Worm (Caenorhabditis elegans) whole organism, L4/young adult: ENCODE measurements around the gene hmg-1.2.
A peak's percentile ranks its signal among the peaks of the same experiment; 100 is the strongest.

Experiments
- W03F9.2 ChIP-seq: fragments of 150-350 bp; optimal IDR thresholded peaks from 2 replicates; lab custom pipeline; 2014; ENCODE audit warnings: missing biosample characterization, missing genetic modification characterization
- dao-5 ChIP-seq: sonication (generic microtip); optimal IDR thresholded peaks from 2 replicates; lab custom pipeline; 2016; ENCODE audit warnings: missing genotype, missing genetic modification characterization, moderate library complexity, missing compliant biosample characterization
- him-1 ChIP-seq: sonication (generic microtip); optimal IDR thresholded peaks from 2 replicates; lab custom pipeline; 2016; ENCODE audit warnings: missing genotype, missing genetic modification reagents, missing genetic modification characterization, missing compliant biosample characterization

The hmg-1.2 gene

ce11 chrIII:6298131-6298530, 18.0 kb downstream of the hmg-1.2 start, which contains the start of gene F47D12.3:
F47D12.3 (plus strand) TSS chrIII:6298461.
- TF ChIP-seq dao-5 (tag; lab: Kevin White, UChicago): no peak

- TF ChIP-seq him-1 (tag; lab: Kevin White, UChicago) (no peak), dao-5 (tag; lab: Kevin White, UChicago) (no peak), W03F9.2 (tag; lab: Kevin White, UChicago) (no peak)
Observed at ce11 chrIII:6300297-6300696, 20.1 kb downstream of the hmg-1.2 start.

ce11 chrIII:6303114-6303647, 23.0 kb downstream of the hmg-1.2 start, which contains the start of gene F47D12.9:
F47D12.9 (minus strand) TSS chrIII:6303380.
- TF ChIP-seq him-1 (tag; lab: Kevin White, UChicago) (peak; percentile 45), W03F9.2 (tag; lab: Kevin White, UChicago) (no peak)

DNA sequence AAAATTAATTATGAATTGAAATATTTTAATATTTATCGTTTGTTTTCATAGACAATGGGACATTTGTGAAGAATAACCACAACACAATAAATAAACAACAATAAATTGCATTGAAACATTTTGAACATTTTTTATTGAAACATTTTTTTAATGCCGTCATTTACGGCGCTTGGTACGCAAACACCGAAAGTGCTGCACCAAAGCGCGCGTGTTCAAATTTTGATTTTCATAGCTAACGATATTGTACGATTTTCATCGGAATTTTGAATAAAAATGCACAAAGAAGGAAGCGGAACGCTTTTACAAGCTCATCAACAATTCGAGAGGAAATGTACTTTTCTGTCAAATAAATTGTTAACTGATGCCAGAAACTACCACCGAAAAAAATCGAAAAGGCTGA, 23.6 kb downstream of the hmg-1.2 start:
- TF ChIP-seq W03F9.2 (tag; lab: Kevin White, UChicago) (no peak), him-1 (tag; lab: Kevin White, UChicago) (no peak), dao-5 (tag; lab: Kevin White, UChicago) (no peak)

DNA sequence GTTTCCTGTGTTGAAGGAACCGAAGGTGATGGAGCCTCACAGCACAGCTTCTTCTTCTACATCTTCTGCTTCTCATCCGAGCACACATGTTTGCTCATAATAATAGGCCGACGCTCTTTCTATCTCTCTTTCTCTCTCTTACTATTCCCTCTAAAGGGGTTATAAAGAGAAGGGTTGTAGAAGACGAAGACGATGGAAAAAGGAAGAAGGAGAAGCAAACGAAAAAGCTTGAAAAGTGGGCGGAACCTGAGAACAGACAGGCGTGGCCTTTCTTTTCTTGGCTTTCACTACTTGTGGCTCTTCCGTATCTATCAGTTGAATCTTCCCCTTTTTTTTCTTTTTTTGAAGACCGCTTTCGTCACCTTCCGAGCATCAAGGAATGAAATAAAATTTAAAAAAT, 27.7 kb downstream of the hmg-1.2 start:
- no peak for TF ChIP-seq him-1 (tag; lab: Kevin White, UChicago)
- TF ChIP-seq W03F9.2 (tag; lab: Kevin White, UChicago): no peak
- TF ChIP-seq dao-5 (tag; lab: Kevin White, UChicago): no peak

- TF ChIP-seq W03F9.2 (tag; lab: Kevin White, UChicago) (no peak), him-1 (tag; lab: Kevin White, UChicago) (no peak), dao-5 (tag; lab: Kevin White, UChicago) (no peak)
Observed at ce11 chrIII:6309066-6309465, 28.9 kb downstream of the hmg-1.2 start, which contains the start of gene gar-2. gar-2 (plus strand) TSS chrIII:6309366.

ce11 chrIII:6310352-6310751, 30.2 kb downstream of the hmg-1.2 start:
- TF ChIP-seq dao-5 (tag; lab: Kevin White, UChicago) (no peak), him-1 (tag; lab: Kevin White, UChicago) (no peak)

ce11 chrIII:6311452-6311851, 31.3 kb downstream of the hmg-1.2 start:
- TF ChIP-seq W03F9.2 (tag; lab: Kevin White, UChicago) (no peak), dao-5 (tag; lab: Kevin White, UChicago) (no peak), him-1 (tag; lab: Kevin White, UChicago) (no peak)

ce11 chrIII:6312244-6312643, 32.1 kb downstream of the hmg-1.2 start:
- TF ChIP-seq W03F9.2 (tag; lab: Kevin White, UChicago): no peak
- TF ChIP-seq him-1 (tag; lab: Kevin White, UChicago): no peak
- TF ChIP-seq dao-5 (tag; lab: Kevin White, UChicago): no peak

DNA sequence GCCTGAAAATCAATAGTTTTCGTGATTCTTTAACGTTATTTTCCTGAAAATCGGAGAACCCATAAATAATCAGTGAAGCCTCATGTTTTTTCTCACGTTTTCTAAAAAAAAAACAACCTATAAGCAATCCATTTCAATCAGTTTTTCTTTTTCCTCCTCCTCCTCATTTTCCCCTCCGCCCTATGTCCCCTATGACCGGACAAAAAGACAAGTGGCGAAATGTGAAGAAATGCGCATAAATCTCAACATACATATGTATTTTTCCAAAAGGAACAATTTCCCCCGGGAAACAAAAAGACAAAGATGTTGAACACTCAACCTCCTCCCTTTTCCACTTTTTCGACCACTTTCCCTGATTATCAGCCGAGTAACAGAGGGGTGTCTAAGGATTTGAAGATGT, 35.3 kb downstream of the hmg-1.2 start:
- no peak for TF ChIP-seq W03F9.2 (tag; lab: Kevin White, UChicago)
- no peak for TF ChIP-seq him-1 (tag; lab: Kevin White, UChicago)
- TF ChIP-seq dao-5 (tag; lab: Kevin White, UChicago): no peak

- TF ChIP-seq W03F9.2 (tag; lab: Kevin White, UChicago) (no peak), dao-5 (tag; lab: Kevin White, UChicago) (no peak), him-1 (tag; lab: Kevin White, UChicago) (no peak)
Observed at ce11 chrIII:6316795-6317194, 36.6 kb downstream of the hmg-1.2 start.

DNA sequence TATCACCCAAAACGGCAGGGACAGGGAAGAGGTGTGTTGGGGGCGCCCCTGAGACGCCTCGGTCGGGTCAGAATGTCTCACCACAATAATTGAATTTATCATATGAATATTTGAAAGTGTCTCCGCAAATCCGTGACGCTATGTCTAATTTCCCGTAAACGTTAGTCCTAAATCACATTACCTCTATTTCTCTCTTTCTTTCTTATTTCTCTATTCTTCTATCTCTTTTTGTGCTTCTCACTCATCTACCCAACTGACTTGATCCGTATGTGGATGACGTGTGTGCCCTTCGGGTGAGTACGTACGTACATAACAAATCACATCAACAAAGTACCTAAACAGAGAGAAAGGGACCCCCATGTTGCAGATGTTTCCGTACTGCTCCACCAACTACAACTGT, 37.2 kb downstream of the hmg-1.2 start:
- TF ChIP-seq dao-5 (tag; lab: Kevin White, UChicago): no peak
- no peak for TF ChIP-seq him-1 (tag; lab: Kevin White, UChicago)
- no peak for TF ChIP-seq W03F9.2 (tag; lab: Kevin White, UChicago)

DNA sequence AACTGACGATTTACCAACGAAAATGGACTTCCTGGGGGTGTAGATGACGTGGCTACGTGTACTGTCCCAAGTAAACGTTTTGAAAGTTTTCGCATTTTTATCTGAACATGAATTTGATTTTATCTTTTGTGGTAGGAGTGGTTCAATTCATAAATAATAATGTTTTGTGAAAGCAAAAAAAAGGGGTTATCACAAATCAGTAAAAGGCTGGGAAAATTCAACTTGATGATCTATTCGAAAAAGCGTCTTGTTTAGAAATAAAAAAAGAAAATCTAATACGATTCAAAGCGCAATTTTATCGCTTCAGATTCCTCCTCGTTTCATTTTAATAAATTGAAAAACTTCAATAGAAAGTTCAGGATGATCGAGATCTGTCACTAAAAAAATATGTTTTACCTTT, 44.0 kb downstream of the hmg-1.2 start, which contains the start of gene C56G2.5:
Gene C56G2.5, minus strand, starts transcription at position 101 of the 400 bp plus-strand sequence.
- TF ChIP-seq him-1 (tag; lab: Kevin White, UChicago) (no peak), dao-5 (tag; lab: Kevin White, UChicago) (no peak), W03F9.2 (tag; lab: Kevin White, UChicago) (no peak)

- no peak for TF ChIP-seq him-1 (tag; lab: Kevin White, UChicago)
- no peak for TF ChIP-seq dao-5 (tag; lab: Kevin White, UChicago)
- TF ChIP-seq W03F9.2 (tag; lab: Kevin White, UChicago): no peak
Observed at ce11 chrIII:6331211-6331782, 51.1 kb downstream of the hmg-1.2 start, which contains the start of gene C56G2.4. C56G2.4 (plus strand) TSS chrIII:6331732.
